Worm (Caenorhabditis elegans) whole organism, L4 larva: Measurements from ENCODE around the gene R144.3.

Experiments used
- F37D6.2 ChIP-seq: sonication (generic microtip); optimal IDR thresholded peaks from 2 replicates; lab custom pipeline; 2016; ENCODE audit warnings: mild to moderate bottlenecking, missing genetic modification characterization, missing compliant biosample characterization
- ceh-32 ChIP-seq: sonication (generic microtip); optimal IDR thresholded peaks from 2 replicates; lab custom pipeline; 2016; ENCODE audit warnings: mild to moderate bottlenecking, missing genetic modification characterization, missing compliant biosample characterization; ENCODE audit not compliant: poor library complexity
- ceh-62 ChIP-seq: sonication (generic microtip); optimal IDR thresholded peaks from 2 replicates; lab custom pipeline; 2017; ENCODE audit warnings: missing biosample characterization, missing genetic modification characterization
- ceh-82 ChIP-seq: sonication (generic microtip); optimal IDR thresholded peaks from 2 replicates; lab custom pipeline; 2017; ENCODE audit warnings: missing biosample characterization, missing genetic modification characterization
- mdl-1 ChIP-seq, 2 experiments: fragments of 150-350 bp in 1 of 2; sonication (generic microtip) in 1 of 2; optimal IDR thresholded peaks; 2 replicates each; lab custom pipeline; 2014 to 2017; ENCODE audit warnings: missing biosample characterization in 2 of 2, missing genetic modification characterization in 2 of 2
- nhr-237 ChIP-seq: sonication (generic microtip); optimal IDR thresholded peaks from 2 replicates; lab custom pipeline; 2017; ENCODE audit warnings: missing biosample characterization, missing genetic modification characterization
- zfp-2 ChIP-seq: sonication (generic microtip); optimal IDR thresholded peaks from 2 replicates; lab custom pipeline; 2016; ENCODE audit warnings: mild to moderate bottlenecking, missing genetic modification characterization, missing compliant biosample characterization
- zfp-3 ChIP-seq: fragments of 200-800 bp; sonication (Bioruptor generic); conservative IDR thresholded peaks from 2 replicates; pipeline ENCODE4 v1.3.6; 2022; ENCODE audit warnings: missing genetic modification reagents, missing genetic modification characterization, missing compliant biosample characterization

ce11 chrIII:5025136-5025629 is 3.4 kb downstream of the R144.3 start:
- TF ChIP-seq zfp-3 (peak; percentile 82), F37D6.2 (no peak), mdl-1 (tag; optimal IDR thresholded peaks at IDR 0.05; lab: Kevin White, UChicago) (no peak), ceh-32 (tag; lab: Kevin White, UChicago) (no peak), ceh-62 (tag; lab: Kevin White, UChicago) (no peak), nhr-237 (tag; lab: Kevin White, UChicago) (no peak), ceh-82 (no peak), zfp-2 (tag; lab: Kevin White, UChicago) (no peak)
